Worm (Caenorhabditis elegans): Measurements from ENCODE around the gene Y43F8B.15.
A peak's percentile ranks its signal among the peaks of the same experiment; 100 is the strongest.

The Y43F8B.15 gene

ce11 chrV:19468083-19468482 lies 6.2 kb upstream of the Y43F8B.15 start, which contains the start of gene Y43F8B.12:
Gene Y43F8B.12 (plus strand): TSS chrV:19468383.
- TF ChIP-seq tbx-2 (tag; optimal IDR thresholded peaks at IDR 0.05) (no peak), eyg-1 (tag; optimal IDR thresholded peaks at IDR 0.05) (no peak), pqm-1 (tag; optimal IDR thresholded peaks at IDR 0.05) (no peak), nhr-11 (tag; optimal IDR thresholded peaks at IDR 0.05) (no peak), elt-2 (tag; optimal IDR thresholded peaks at IDR 0.05) (no peak), che-1 (tag; optimal IDR thresholded peaks at IDR 0.05) (no peak), ceh-24 (tag; optimal IDR thresholded peaks at IDR 0.05) (no peak), sox-2 (GFP tag; IDR thresholded peaks at IDR 0.05) (no peak), ceh-48 (tag; optimal IDR thresholded peaks at IDR 0.05) (no peak)

ce11 chrV:19467574-19467973 lies 5.7 kb upstream of the Y43F8B.15 start, which contains the start of gene Y43F8B.23:
Gene Y43F8B.23 (minus strand): TSS chrV:19467648.
- TF ChIP-seq ceh-19 (GFP tag; optimal IDR thresholded peaks at IDR 0.05) (no peak), ahr-1 (tag; optimal IDR thresholded peaks at IDR 0.05) (no peak), pat-9 (tag; optimal IDR thresholded peaks at IDR 0.05) (no peak), hlh-8 (tag; optimal IDR thresholded peaks at IDR 0.05) (no peak), dve-1 (tag; optimal IDR thresholded peaks at IDR 0.05) (no peak), ref-2 (tag; optimal IDR thresholded peaks at IDR 0.05) (no peak), ets-4 (tag; optimal IDR thresholded peaks at IDR 0.05) (no peak), nfya-1 (tag; optimal IDR thresholded peaks at IDR 0.05) (no peak), ceh-30 (tag; optimal IDR thresholded peaks at IDR 0.05) (no peak), madf-2 (tag; optimal IDR thresholded peaks at IDR 0.05) (no peak)

DNA sequence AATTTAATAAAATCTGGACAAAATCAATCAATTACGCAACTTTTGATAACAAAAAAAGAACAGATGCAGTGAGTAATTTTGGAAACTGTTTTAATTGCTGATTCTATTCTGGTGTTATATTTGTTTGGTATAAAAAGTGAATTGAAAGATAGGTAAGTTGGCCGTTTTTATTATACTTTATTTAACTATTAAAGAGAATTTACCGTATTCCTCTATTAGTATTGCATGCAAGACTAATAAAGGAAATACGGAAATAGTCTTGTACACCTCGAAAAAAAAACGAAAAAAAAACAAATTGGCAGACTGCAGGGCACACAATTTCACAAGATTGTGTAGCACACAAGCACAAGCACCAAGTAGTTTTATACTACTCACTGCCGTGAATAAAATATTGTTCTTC lies 692 bp upstream of the Y43F8B.15 start, which contains the start of gene Y43F8B.25:
Y43F8B.25 (plus strand) TSS at position 301 of the 400 bp plus-strand sequence.
- TF ChIP-seq dmd-4 (tag; optimal IDR thresholded peaks at IDR 0.05; ENCODE audit: borderline replicate concordance) (no peak), ama-1 (optimal IDR thresholded peaks at IDR 0.05) (no peak), tbx-7 (tag; optimal IDR thresholded peaks at IDR 0.05) (no peak), Y22D7AL.16 (tag; optimal IDR thresholded peaks at IDR 0.05) (no peak)

DNA sequence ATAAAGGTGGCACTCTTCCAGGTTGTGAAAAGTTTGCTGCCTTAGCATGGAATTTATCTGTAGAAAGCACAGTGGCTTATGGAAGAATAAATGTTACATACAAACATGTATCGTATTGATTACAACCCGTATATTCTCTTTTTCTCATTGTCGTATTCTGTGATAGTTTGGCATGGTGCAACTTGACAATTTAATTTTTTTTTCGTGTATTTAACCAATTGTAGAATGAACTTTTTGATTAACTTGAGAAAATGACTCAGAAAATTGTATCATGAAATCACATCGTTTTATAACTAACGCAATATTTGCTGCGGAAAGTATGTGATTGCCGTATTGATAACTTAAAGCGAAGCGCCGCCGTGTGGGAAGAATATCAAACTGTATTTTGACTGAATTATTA lies 4.8 kb downstream of the Y43F8B.15 start, which contains the start of gene Y43F8B.24:
Y43F8B.24 (plus strand) TSS at position 301 of the 400 bp plus-strand sequence.
- TF ChIP-seq tbx-7 (tag; optimal IDR thresholded peaks at IDR 0.05) (no peak), fkh-10 (GFP tag; optimal IDR thresholded peaks at IDR 0.05) (no peak), madf-2 (tag; optimal IDR thresholded peaks at IDR 0.05) (no peak), ceh-30 (tag; optimal IDR thresholded peaks at IDR 0.05) (no peak), syd-9 (tag; optimal IDR thresholded peaks at IDR 0.05) (no peak), ztf-16 (tag; optimal IDR thresholded peaks at IDR 0.05) (no peak), ceh-6 (GFP tag; optimal IDR thresholded peaks at IDR 0.05) (no peak)

- TF ChIP-seq eyg-1 (tag; optimal IDR thresholded peaks at IDR 0.05) (no peak), ahr-1 (tag; optimal IDR thresholded peaks at IDR 0.05) (no peak), ceh-18 (tag; optimal IDR thresholded peaks at IDR 0.05) (no peak), hlh-6 (tag; optimal IDR thresholded peaks at IDR 0.05) (no peak), sox-2 (GFP tag; IDR thresholded peaks at IDR 0.05) (no peak), dve-1 (tag; optimal IDR thresholded peaks at IDR 0.05) (no peak), pha-2 (tag; optimal IDR thresholded peaks at IDR 0.05) (no peak)
Observed at ce11 chrV:19455650-19456049, 6.3 kb downstream of the Y43F8B.15 start, which contains the start of the genes Y43F8B.13 and Y43F8B.14. Gene Y43F8B.13 (plus strand): TSS chrV:19455950. Gene Y43F8B.14 (minus strand): TSS chrV:19455971.

DNA sequence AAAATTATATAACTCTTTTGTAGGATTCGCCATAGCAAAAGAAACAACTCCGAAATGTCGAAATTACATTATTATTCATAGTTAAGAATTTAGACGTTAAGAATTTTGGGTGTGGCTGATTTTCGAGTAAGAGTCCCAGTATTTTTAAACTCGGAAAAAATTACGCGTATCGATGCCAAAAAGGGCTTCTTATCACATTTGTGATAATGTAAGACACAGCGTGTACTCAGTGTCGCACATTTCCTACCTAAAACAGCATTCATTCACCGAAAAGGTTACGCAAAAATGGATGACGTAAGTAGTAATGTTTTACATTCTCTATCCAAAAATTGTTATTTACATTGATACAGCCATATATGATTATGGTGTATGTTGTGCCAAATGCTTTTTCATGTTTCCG lies 12.4 kb downstream of the Y43F8B.15 start, which contains the start of gene M04C3.5:
M04C3.5 (plus strand) TSS at position 190 of the 400 bp plus-strand sequence.
- peak; percentile 8 for TF ChIP-seq elt-2 (tag; optimal IDR thresholded peaks at IDR 0.05)
- TF ChIP-seq mec-3 (tag; optimal IDR thresholded peaks at IDR 0.05; ENCODE audit: borderline replicate concordance) = no peak
